Worm (Caenorhabditis elegans) whole organism, L3 larva: ENCODE measurements around the gene C01G6.3.

Experiments
- R02D3.7 ChIP-seq: fragments of 150-350 bp; optimal IDR thresholded peaks from 2 replicates; lab custom pipeline; 2014; ENCODE audit warnings: missing biosample characterization, missing genetic modification characterization
- ZK546.5 ChIP-seq: sonication (generic microtip); optimal IDR thresholded peaks from 2 replicates; lab custom pipeline; 2017; ENCODE audit warnings: missing biosample characterization, missing genetic modification characterization
- ama-1 ChIP-seq: fragments of 150-350 bp; optimal IDR thresholded peaks from 2 replicates; lab custom pipeline; 2018
- ceh-16 ChIP-seq: sonication (generic microtip); optimal IDR thresholded peaks from 2 replicates; lab custom pipeline; 2017; ENCODE audit warnings: missing biosample characterization, missing genetic modification characterization
- daf-12 ChIP-seq: fragments of 150-350 bp; optimal IDR thresholded peaks from 2 replicates; lab custom pipeline; 2014; ENCODE audit warnings: missing biosample characterization, missing genetic modification reagents, missing genetic modification characterization
- egl-5 ChIP-seq: fragments of 150-350 bp; optimal IDR thresholded peaks from 2 replicates; lab custom pipeline; 2017; ENCODE audit warnings: missing biosample characterization, missing genetic modification reagents, missing genetic modification characterization, inconsistent platforms
- elt-1 ChIP-seq: fragments of 150-350 bp; optimal IDR thresholded peaks from 2 replicates; lab custom pipeline; 2014; ENCODE audit warnings: missing biosample characterization, missing genetic modification characterization
- elt-2 ChIP-seq: sonication (generic microtip); optimal IDR thresholded peaks from 2 replicates; lab custom pipeline; 2016; ENCODE audit warnings: missing genetic modification reagents, mild to moderate bottlenecking, missing genetic modification characterization, missing compliant biosample characterization
- elt-3 ChIP-seq, 3 experiments: fragments of 150-350 bp in 1 of 3; sonication (generic microtip) in 2 of 3; optimal IDR thresholded peaks; 2 replicates in 2 of 3; 4 replicates in 1 of 3; lab custom pipeline; 2014 to 2017; ENCODE audit warnings: missing biosample characterization in 3 of 3, missing genetic modification characterization in 3 of 3
- eor-1 ChIP-seq, 2 experiments: fragments of 150-350 bp; optimal IDR thresholded peaks; 2 replicates each; lab custom pipeline; 2014 to 2018; ENCODE audit warnings: missing biosample characterization in 2 of 2, missing genetic modification characterization in 2 of 2
- fkh-10 ChIP-seq: sonication (generic microtip); optimal IDR thresholded peaks from 2 replicates; lab custom pipeline; 2017; ENCODE audit warnings: missing biosample characterization, missing genetic modification reagents, missing genetic modification characterization
- hmg-11 ChIP-seq: sonication (generic microtip); optimal IDR thresholded peaks from 2 replicates; lab custom pipeline; 2016; ENCODE audit warnings: missing genetic modification characterization, missing compliant biosample characterization
- jun-1 ChIP-seq: fragments of 150-350 bp; optimal IDR thresholded peaks from 2 replicates; lab custom pipeline; 2014; ENCODE audit warnings: missing biosample characterization, missing genetic modification reagents, missing genetic modification characterization
- lin-15B ChIP-seq: fragments of 150-350 bp; optimal IDR thresholded peaks from 2 replicates; lab custom pipeline; 2014; ENCODE audit warnings: missing biosample characterization, missing genetic modification characterization
- mdl-1 ChIP-seq: fragments of 150-350 bp; optimal IDR thresholded peaks from 2 replicates; lab custom pipeline; 2014; ENCODE audit warnings: missing biosample characterization, missing genetic modification characterization
- mml-1 ChIP-seq: fragments of 150-350 bp; sonication (generic microtip); optimal IDR thresholded peaks from 3 replicates; lab custom pipeline; 2014; ENCODE audit warnings: missing biosample characterization, missing genetic modification characterization
- nfya-1 ChIP-seq: sonication (generic microtip); optimal IDR thresholded peaks from 2 replicates; lab custom pipeline; 2017; ENCODE audit warnings: missing genetic modification characterization, mild to moderate bottlenecking, missing compliant biosample characterization, antibody characterized with exemption, moderate library complexity; ENCODE audit not compliant: insufficient read depth
- nhr-11 ChIP-seq: fragments of 150-350 bp; optimal IDR thresholded peaks from 2 replicates; lab custom pipeline; 2014; ENCODE audit warnings: missing biosample characterization, missing genetic modification characterization
- nhr-12 ChIP-seq: fragments of 150-350 bp; optimal IDR thresholded peaks from 2 replicates; lab custom pipeline; 2014; ENCODE audit warnings: missing biosample characterization, missing genetic modification characterization
- nhr-23 ChIP-seq: fragments of 150-350 bp; optimal IDR thresholded peaks from 2 replicates; lab custom pipeline; 2014; ENCODE audit warnings: missing biosample characterization, missing genetic modification reagents, missing genetic modification characterization
- nhr-237 ChIP-seq: fragments of 150-350 bp; optimal IDR thresholded peaks from 2 replicates; lab custom pipeline; 2014; ENCODE audit warnings: missing biosample characterization, missing genetic modification characterization
- nhr-25 ChIP-seq: sonication (generic microtip); optimal IDR thresholded peaks from 2 replicates; lab custom pipeline; 2017; ENCODE audit warnings: missing biosample characterization, missing genetic modification characterization
- nhr-28 ChIP-seq: fragments of 150-350 bp; optimal IDR thresholded peaks from 2 replicates; lab custom pipeline; 2014; ENCODE audit warnings: missing biosample characterization, missing genetic modification characterization
- nhr-67 ChIP-seq: fragments of 150-350 bp; optimal IDR thresholded peaks from 2 replicates; lab custom pipeline; 2014; ENCODE audit warnings: missing biosample characterization, missing genetic modification characterization
- nhr-76 ChIP-seq: fragments of 150-350 bp; sonication (generic microtip); optimal IDR thresholded peaks from 5 replicates; lab custom pipeline; 2014; ENCODE audit warnings: missing biosample characterization, missing genetic modification characterization
- nhr-77 ChIP-seq: fragments of 150-350 bp; optimal IDR thresholded peaks from 2 replicates; lab custom pipeline; 2014; ENCODE audit warnings: missing biosample characterization, missing genetic modification characterization
- pha-4 ChIP-seq: fragments of 150-350 bp; optimal IDR thresholded peaks from 2 replicates; lab custom pipeline; 2014; ENCODE audit warnings: missing biosample characterization, missing genetic modification reagents, missing genetic modification characterization
- sea-2 ChIP-seq: fragments of 150-350 bp; sonication (generic microtip); optimal IDR thresholded peaks from 4 replicates; lab custom pipeline; 2014; ENCODE audit warnings: missing biosample characterization, missing genetic modification reagents, missing genetic modification characterization
- skn-1 ChIP-seq: fragments of 150-350 bp; optimal IDR thresholded peaks from 2 replicates; lab custom pipeline; 2014; ENCODE audit warnings: missing biosample characterization, missing genetic modification characterization
- unc-62 ChIP-seq: fragments of 150-350 bp; sonication (generic microtip); optimal IDR thresholded peaks from 4 replicates; lab custom pipeline; 2014; ENCODE audit warnings: missing biosample characterization, missing genetic modification reagents, missing genetic modification characterization
- ztf-11 ChIP-seq: fragments of 150-350 bp; optimal IDR thresholded peaks from 2 replicates; lab custom pipeline; 2014; ENCODE audit warnings: missing biosample characterization, missing genetic modification characterization
- ztf-4 ChIP-seq: fragments of 150-350 bp; optimal IDR thresholded peaks from 2 replicates; lab custom pipeline; 2014; ENCODE audit warnings: missing biosample characterization, missing genetic modification characterization

Gene C01G6.3

ce11 chrII:9241610-9242009 is 28.1 kb upstream of the C01G6.3 start:
- TF ChIP-seq daf-12 (tag; lab: Kevin White, UChicago): no peak

- peak; percentile 14 for TF ChIP-seq elt-2 (tag; lab: Kevin White, UChicago)
- TF ChIP-seq R02D3.7 (tag; lab: Kevin White, UChicago): peak; percentile 94
- no peak for TF ChIP-seq unc-62 (GFP tag; lab: Kevin White, UChicago)
- peak; percentile 17 for TF ChIP-seq hmg-11 (tag; lab: Kevin White, UChicago)
- TF ChIP-seq lin-15B: peak; percentile 42
- peak; percentile 54 for TF ChIP-seq nfya-1 (tag; lab: Kevin White, UChicago)
- peak; percentile 94 for TF ChIP-seq pha-4
- TF ChIP-seq fkh-10 (GFP tag; lab: Kevin White, UChicago): no peak
- TF ChIP-seq eor-1 (tag; optimal IDR thresholded peaks at IDR 0.05; lab: Kevin White, UChicago): no peak
- TF ChIP-seq ama-1 (lab: Kevin White, UChicago): peak; percentile 24
- TF ChIP-seq nhr-77 (tag; lab: Kevin White, UChicago): no peak
- TF ChIP-seq ceh-16 (tag; lab: Kevin White, UChicago): no peak
These were observed 26.9 kb upstream of the C01G6.3 start for ce11 chrII:9242804-9243203.

ce11 chrII:9246648-9247047 is 23.0 kb upstream of the C01G6.3 start, which contains the start of gene T26C5.5:
TSS of gene T26C5.5 (minus strand) at chrII:9246748.
- TF ChIP-seq nhr-28 (no peak), mdl-1 (tag; lab: Kevin White, UChicago) (no peak), ztf-11 (no peak), nhr-77 (tag; lab: Kevin White, UChicago) (no peak), nfya-1 (tag; lab: Kevin White, UChicago) (no peak), nhr-23 (no peak), daf-12 (tag; lab: Kevin White, UChicago) (no peak), ceh-16 (tag; lab: Kevin White, UChicago) (no peak)
- TF ChIP-seq, all 47 proteins: peak for 0

- TF ChIP-seq nhr-11 (tag; lab: Kevin White, UChicago): no peak
- no peak for TF ChIP-seq elt-2 (tag; lab: Kevin White, UChicago)
These were observed 19.3 kb upstream of the C01G6.3 start, which contains the start of gene T26C5.4 for ce11 chrII:9250422-9250821. TSS of gene T26C5.4 (minus strand) at chrII:9250522.

- TF ChIP-seq ama-1 (lab: Kevin White, UChicago) (no peak), nhr-25 (tag; lab: Kevin White, UChicago) (peak; percentile 19)
These were observed 18.2 kb upstream of the C01G6.3 start for ce11 chrII:9251529-9251928.

- TF ChIP-seq eor-1 (tag; optimal IDR thresholded peaks at IDR 0.05; lab: Kevin White, UChicago) (no peak), nhr-77 (tag; lab: Kevin White, UChicago) (no peak), elt-3 (tag; optimal IDR thresholded peaks at IDR 0.05; lab: Kevin White, UChicago) (no peak), elt-1 (tag; lab: Kevin White, UChicago) (no peak), mml-1 (tag; lab: Kevin White, UChicago) (no peak), pha-4 (no peak), sea-2 (GFP tag; lab: Kevin White, UChicago) (no peak), nhr-12 (tag; lab: Kevin White, UChicago) (no peak), nhr-76 (tag; lab: Kevin White, UChicago) (no peak), nhr-25 (tag; lab: Kevin White, UChicago) (no peak), nhr-237 (tag; lab: Kevin White, UChicago) (no peak)
These were observed 15.5 kb upstream of the C01G6.3 start, which contains the start of gene nlp-82 for ce11 chrII:9254187-9254586. TSS of gene nlp-82 (minus strand) at chrII:9254287.

- TF ChIP-seq elt-3 (tag; optimal IDR thresholded peaks at IDR 0.05; lab: Kevin White, UChicago): no peak
- TF ChIP-seq daf-12 (tag; lab: Kevin White, UChicago): no peak
- no peak for TF ChIP-seq ZK546.5 (tag; lab: Kevin White, UChicago)
- TF ChIP-seq ztf-4 (tag; lab: Kevin White, UChicago): no peak
- TF ChIP-seq egl-5 (tag; lab: Kevin White, UChicago): no peak
- TF ChIP-seq pha-4: no peak
- no peak for TF ChIP-seq jun-1 (tag; lab: Kevin White, UChicago)
- TF ChIP-seq nhr-76 (tag; lab: Kevin White, UChicago): no peak
- TF ChIP-seq nhr-67: no peak
- TF ChIP-seq nfya-1 (tag; lab: Kevin White, UChicago): no peak
- TF ChIP-seq unc-62 (GFP tag; lab: Kevin White, UChicago): no peak
- no peak for TF ChIP-seq skn-1 (tag; lab: Kevin White, UChicago)
- no peak for TF ChIP-seq elt-1 (tag; lab: Kevin White, UChicago)
- no peak for TF ChIP-seq nhr-23
- TF ChIP-seq nhr-11 (tag; lab: Kevin White, UChicago): no peak
These were observed 11.6 kb upstream of the C01G6.3 start for ce11 chrII:9258034-9258556.
